Worm (Caenorhabditis elegans): ENCODE measurements around the gene C14F11.4.

DNA sequence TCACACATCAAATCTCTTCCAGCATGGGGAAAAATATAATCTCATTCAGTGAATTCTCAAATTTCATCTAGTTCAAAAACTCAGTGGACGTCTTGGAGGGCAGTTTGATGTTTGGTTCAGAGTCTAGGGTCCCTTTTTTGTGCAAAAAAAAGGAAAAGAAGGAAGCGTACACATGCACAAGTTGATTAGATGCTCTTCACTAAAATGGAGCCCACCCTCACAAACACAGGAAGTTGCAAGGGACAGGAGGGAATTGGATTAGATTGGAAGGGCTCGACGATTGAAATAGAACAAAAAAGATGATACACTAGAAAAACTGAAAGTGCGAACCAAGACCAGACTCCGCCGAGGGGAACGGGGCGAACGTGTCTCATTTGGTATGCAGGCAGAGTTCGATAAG, 18.0 kb upstream of the C14F11.4 start:
- TF ChIP-seq ztf-23 (GFP tag; IDR thresholded peaks at IDR 0.05) (no peak), flt-1 (GFP tag; IDR thresholded peaks at IDR 0.05) (no peak), tab-1 (GFP tag; IDR thresholded peaks at IDR 0.05) (no peak), cog-1 (tag; optimal IDR thresholded peaks at IDR 0.05) (no peak), med-1 (GFP tag; optimal IDR thresholded peaks at IDR 0.05; ENCODE audit: insufficient read depth) (no peak)

All from whole organism, midembryonic.